Worm (Caenorhabditis elegans): ENCODE results near the gene col-34.

- TF ChIP-seq flt-1 (GFP tag; IDR thresholded peaks at IDR 0.05): no peak
- no peak for TF ChIP-seq tbx-11 (GFP tag; IDR thresholded peaks at IDR 0.05)
- TF ChIP-seq F13C5.2 (tag; optimal IDR thresholded peaks at IDR 0.05): no peak
- no peak for TF ChIP-seq ama-1 (optimal IDR thresholded peaks at IDR 0.05)
- TF ChIP-seq hnd-1 (tag; optimal IDR thresholded peaks at IDR 0.05): no peak
- TF ChIP-seq ceh-13 (GFP tag; optimal IDR thresholded peaks at IDR 0.05): no peak
- TF ChIP-seq pes-1 (GFP tag; IDR thresholded peaks at IDR 0.05): no peak
- TF ChIP-seq hmbx-1 (tag; optimal IDR thresholded peaks at IDR 0.05): no peak
- TF ChIP-seq ets-7 (tag; optimal IDR thresholded peaks at IDR 0.05): no peak
- no peak for TF ChIP-seq scrt-1 (GFP tag; IDR thresholded peaks at IDR 0.05)
- no peak for TF ChIP-seq sea-1 (GFP tag; conservative IDR thresholded peaks at IDR 0.05)
Observed at ce11 chrIV:4262993-4263392, 18.6 kb upstream of the col-34 start, which contains the start of gene col-33.

Data from whole organism, early embryonic.